Worm (Caenorhabditis elegans): ENCODE measurements around the gene srw-84.

DNA sequence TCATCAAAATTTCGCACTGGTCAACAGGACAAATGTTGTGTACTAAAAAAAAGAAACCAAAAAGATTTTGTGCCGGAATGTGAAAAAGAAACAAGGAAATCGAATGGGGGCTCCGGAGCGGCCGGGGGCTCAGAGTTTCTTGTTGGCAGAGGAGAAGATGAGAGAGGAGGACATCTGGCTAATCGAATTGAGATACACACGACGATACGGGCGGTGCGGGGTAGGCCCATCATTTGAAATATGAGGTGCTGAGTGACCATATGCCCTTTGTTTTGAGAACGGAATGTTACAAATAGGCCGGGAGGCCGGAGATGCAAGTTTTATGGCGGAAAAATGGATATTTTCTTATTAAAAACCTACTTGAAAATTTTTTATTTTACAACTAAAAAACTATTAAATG lies 23.0 kb upstream of the srw-84 start:
- TF ChIP-seq ama-1 (optimal IDR thresholded peaks at IDR 0.05) (no peak), pes-1 (GFP tag; IDR thresholded peaks at IDR 0.05) (no peak), tbx-11 (GFP tag; IDR thresholded peaks at IDR 0.05) (no peak), ceh-36 (tag; optimal IDR thresholded peaks at IDR 0.05) (no peak), tbx-37 (GFP tag; conservative IDR thresholded peaks at IDR 0.05) (no peak), B0310.2 (tag; optimal IDR thresholded peaks at IDR 0.05) (no peak)

All from whole organism, early embryonic.